Worm (Caenorhabditis elegans): ENCODE results near the gene F46F2.3.

ce11 chrX:15300002-15300401, 39.9 kb upstream of the F46F2.3 start:
- TF ChIP-seq unc-62 (GFP tag; optimal IDR thresholded peaks at IDR 0.05) (no peak), elt-3 (tag; optimal IDR thresholded peaks at IDR 0.05) (no peak), nhr-76 (tag; optimal IDR thresholded peaks at IDR 0.05) (no peak), ztf-11 (tag; optimal IDR thresholded peaks at IDR 0.05) (no peak), M03D4.4 (tag; optimal IDR thresholded peaks at IDR 0.05) (no peak)
